Fruit fly (Drosophila melanogaster): ENCODE data around the gene CG11570.

Gene CG11570

DNA sequence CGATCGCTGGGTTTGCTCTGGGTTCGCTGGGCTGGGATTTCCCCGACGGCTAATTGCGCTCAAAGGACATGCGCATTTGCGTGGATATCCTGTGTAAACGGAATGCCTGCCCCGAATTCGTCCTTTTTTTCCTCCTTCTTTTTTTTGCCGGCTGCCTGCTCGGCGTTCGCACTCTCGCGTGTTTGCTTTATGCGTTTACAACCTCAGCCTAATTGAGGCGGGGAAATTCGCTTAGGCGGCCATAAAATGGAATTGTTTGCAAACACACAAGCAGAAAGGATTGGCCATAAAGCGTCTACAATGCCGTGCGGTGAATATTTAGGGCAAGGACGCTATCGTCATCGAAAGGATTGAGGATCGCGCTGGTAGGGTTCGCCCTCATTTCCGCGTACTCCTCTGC lies 32.2 kb downstream of the CG11570 start:
- TF ChIP-seq pan (optimal IDR thresholded peaks at IDR 0.05) (no peak), EcR (GFP tag; optimal IDR thresholded peaks at IDR 0.05) (no peak), Dll (optimal IDR thresholded peaks at IDR 0.05) (no peak), usp (GFP tag; optimal IDR thresholded peaks at IDR 0.05) (no peak)

DNA sequence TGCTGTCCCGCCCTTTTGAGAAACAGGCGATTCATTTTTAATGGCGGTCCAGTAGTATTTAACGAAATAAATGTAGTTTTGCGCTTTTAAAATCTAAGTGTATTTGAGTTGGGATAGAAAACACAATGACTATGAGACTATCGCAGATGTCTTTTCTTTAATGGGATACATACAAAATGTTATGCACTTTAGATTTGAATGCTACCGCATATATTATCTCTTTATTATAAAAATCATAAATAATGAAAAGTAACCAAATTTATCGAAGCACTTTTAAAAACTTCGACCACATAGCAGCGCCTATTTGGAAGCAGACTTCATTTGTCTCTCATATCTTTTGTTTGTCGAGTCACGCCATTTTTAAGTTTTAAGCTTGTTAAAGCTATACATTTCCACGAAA lies 32.9 kb downstream of the CG11570 start, which contains the start of gene SdhAL:
Gene SdhAL (minus strand): TSS at position 101 of the 400 bp plus-strand sequence.
- TF ChIP-seq Dll (optimal IDR thresholded peaks at IDR 0.05) (no peak), psq (optimal IDR thresholded peaks at IDR 0.05) (no peak), usp (GFP tag; optimal IDR thresholded peaks at IDR 0.05) (no peak), EcR (GFP tag; optimal IDR thresholded peaks at IDR 0.05) (no peak), CG8478 (optimal IDR thresholded peaks at IDR 0.05) (no peak), pan (optimal IDR thresholded peaks at IDR 0.05) (no peak)

DNA sequence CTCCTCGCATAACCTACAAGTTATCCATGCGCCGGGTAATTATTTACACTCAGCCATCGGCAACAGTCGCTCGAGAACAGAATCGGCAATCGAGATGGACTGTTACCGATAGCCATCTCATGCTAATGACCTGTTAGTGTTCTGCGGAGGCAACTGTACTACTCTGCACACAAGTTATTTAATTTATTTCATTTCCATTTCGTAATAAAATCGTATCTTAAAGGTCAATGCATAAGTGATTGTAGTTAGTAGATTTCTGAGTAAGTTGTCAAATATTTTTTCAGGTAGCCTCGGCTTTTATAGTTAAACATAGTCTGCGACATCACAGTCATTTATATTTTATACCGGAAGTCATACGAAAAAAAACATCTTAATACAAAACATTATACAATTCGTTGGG lies 36.4 kb downstream of the CG11570 start, which contains the start of gene CG11588:
Gene CG11588 (plus strand): TSS at position 301 of the 400 bp plus-strand sequence.
- no peak for TF ChIP-seq psq (optimal IDR thresholded peaks at IDR 0.05)
- no peak for TF ChIP-seq pan (optimal IDR thresholded peaks at IDR 0.05)
- no peak for TF ChIP-seq EcR (GFP tag; optimal IDR thresholded peaks at IDR 0.05)
- no peak for TF ChIP-seq usp (GFP tag; optimal IDR thresholded peaks at IDR 0.05)
- no peak for TF ChIP-seq Dll (optimal IDR thresholded peaks at IDR 0.05)
- no peak for TF ChIP-seq CG8478 (optimal IDR thresholded peaks at IDR 0.05)

DNA sequence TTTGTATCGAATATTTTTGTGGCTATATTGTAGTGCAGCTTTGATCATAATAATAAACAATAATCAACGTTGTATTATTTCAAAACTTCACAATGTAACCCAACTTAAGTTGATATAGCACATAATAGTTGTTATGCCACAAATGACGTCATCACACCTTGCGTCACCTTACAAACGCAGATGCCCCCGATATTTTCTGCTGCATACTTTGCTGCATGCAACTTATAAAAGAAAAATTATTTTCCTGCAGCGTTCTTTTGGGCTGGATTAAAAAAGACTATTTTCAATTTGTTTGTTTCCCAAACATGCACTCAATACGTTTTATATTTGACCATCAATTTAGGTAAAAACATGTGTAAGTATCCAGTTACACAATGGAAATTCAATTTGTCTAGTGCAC lies 39.4 kb downstream of the CG11570 start:
- TF ChIP-seq CG8478 (optimal IDR thresholded peaks at IDR 0.05) = no peak
- TF ChIP-seq psq (optimal IDR thresholded peaks at IDR 0.05) = no peak
- TF ChIP-seq pan (optimal IDR thresholded peaks at IDR 0.05) = no peak
- no peak for TF ChIP-seq usp (GFP tag; optimal IDR thresholded peaks at IDR 0.05)
- TF ChIP-seq Dll (optimal IDR thresholded peaks at IDR 0.05) = no peak
- TF ChIP-seq EcR (GFP tag; optimal IDR thresholded peaks at IDR 0.05) = no peak
